Fruit fly (Drosophila melanogaster): ENCODE measurements around the gene CG3308.

CG3308 gene

DNA sequence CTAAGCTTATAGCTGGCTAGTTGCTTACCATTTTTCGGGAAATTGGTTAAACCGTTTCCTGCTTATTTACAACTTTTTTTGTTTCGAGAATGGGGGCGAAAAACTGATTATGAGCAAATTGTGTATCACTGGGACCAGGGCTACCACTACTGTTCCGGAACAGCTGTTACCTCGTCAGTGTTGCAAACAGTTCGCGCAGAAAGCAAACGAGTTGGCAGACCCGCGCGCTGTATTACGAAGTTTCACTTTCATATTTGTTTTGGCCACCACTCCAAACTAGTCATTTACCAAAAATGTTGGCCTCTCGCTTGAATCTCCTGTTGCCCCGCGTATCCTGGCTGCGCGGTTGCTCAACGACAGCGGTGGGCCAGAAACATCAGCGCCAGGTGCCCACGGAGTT lies 3.7 kb downstream of the CG3308 start, which contains the start of the genes AP-2sigma and Idi (continued):
- TF ChIP-seq psq (GFP tag; optimal IDR thresholded peaks at IDR 0.05), result no peak
- TF ChIP-seq yki (optimal IDR thresholded peaks at IDR 0.05), result no peak
- TF ChIP-seq CG9609 (GFP tag; optimal IDR thresholded peaks at IDR 0.05), result peak; percentile 5
- no peak for TF ChIP-seq CG8944 (GFP tag; optimal IDR thresholded peaks at IDR 0.05)
- no peak for TF ChIP-seq CG7556 (GFP tag; optimal IDR thresholded peaks at IDR 0.05)
- no peak for TF ChIP-seq CG17359 (tag; optimal IDR thresholded peaks at IDR 0.05)
- TF ChIP-seq Atf6 (GFP tag; IDR thresholded peaks at IDR 0.05), result no peak
- TF ChIP-seq CG18764 (GFP tag; optimal IDR thresholded peaks at IDR 0.05), result no peak
- TF ChIP-seq maf-S (GFP tag; optimal IDR thresholded peaks at IDR 0.05), result peak; percentile 14
- TF ChIP-seq CG31365 (tag; optimal IDR thresholded peaks at IDR 0.05), result no peak
- no peak for TF ChIP-seq CG10654 (GFP tag; optimal IDR thresholded peaks at IDR 0.05)
- no peak for TF ChIP-seq Gug (GFP tag; IDR thresholded peaks at IDR 0.05)
- TF ChIP-seq hb (GFP tag; IDR thresholded peaks at IDR 0.05; ENCODE audit: partially characterized antibody), result no peak
- TF ChIP-seq CG2120 (GFP tag; optimal IDR thresholded peaks at IDR 0.05), result peak; percentile 55
- no peak for TF ChIP-seq Atf3 (GFP tag; optimal IDR thresholded peaks at IDR 0.05)
- no peak for TF ChIP-seq tx (GFP tag; optimal IDR thresholded peaks at IDR 0.05)
- peak; percentile 16 for TF ChIP-seq NC2β (GFP tag; optimal IDR thresholded peaks at IDR 0.05)
- TF ChIP-seq CG31441 (GFP tag; IDR thresholded peaks at IDR 0.05), result 0 out of 2 replicates have a peak, but pooled peaks have one; percentile 16
- no peak for TF ChIP-seq lbe (GFP tag; optimal IDR thresholded peaks at IDR 0.05)
- no peak for TF ChIP-seq CG7839 (tag; optimal IDR thresholded peaks at IDR 0.05)
- TF ChIP-seq CG18262 (tag; optimal IDR thresholded peaks at IDR 0.05), result no peak
- TF ChIP-seq tio (GFP tag; optimal IDR thresholded peaks at IDR 0.05), result no peak
- TF ChIP-seq crc (GFP tag; optimal IDR thresholded peaks at IDR 0.05), result no peak
- TF ChIP-seq Doc2 (GFP tag; IDR thresholded peaks at IDR 0.05), result no peak
- TF ChIP-seq nerfin-2 (GFP tag; IDR thresholded peaks at IDR 0.05; ENCODE audit: partially characterized antibody), result no peak
- TF ChIP-seq H2.0 (GFP tag; IDR thresholded peaks at IDR 0.05), result 0 out of 2 replicates have a peak, but pooled peaks have one; percentile 24
- TF ChIP-seq CG42726 (GFP tag; IDR thresholded peaks at IDR 0.05; ENCODE audit: partially characterized antibody), result no peak
- no peak for TF ChIP-seq CG17361 (GFP tag; IDR thresholded peaks at IDR 0.05)
- TF ChIP-seq H15 (GFP tag; IDR thresholded peaks at IDR 0.05), result no peak
- TF ChIP-seq bcd (GFP tag; optimal IDR thresholded peaks at IDR 0.05), result peak; percentile 53
- TF ChIP-seq al (GFP tag; IDR thresholded peaks at IDR 0.05), result no peak
- TF ChIP-seq Deaf1 (tag; optimal IDR thresholded peaks at IDR 0.05), result peak; percentile 14
- TF ChIP-seq CG15601 (tag; optimal IDR thresholded peaks at IDR 0.05), result no peak
- no peak for TF ChIP-seq dan (GFP tag; IDR thresholded peaks at IDR 0.05)
- TF ChIP-seq YL-1 (GFP tag; optimal IDR thresholded peaks at IDR 0.05), result peak; percentile 92
- TF ChIP-seq cwo (GFP tag; optimal IDR thresholded peaks at IDR 0.05), result no peak
- TF ChIP-seq CG32532 (GFP tag; IDR thresholded peaks at IDR 0.05), result no peak
- no peak for TF ChIP-seq CG1233 (GFP tag; optimal IDR thresholded peaks at IDR 0.05)
- no peak for TF ChIP-seq CG6689 (GFP tag; IDR thresholded peaks at IDR 0.05)
- no peak for TF ChIP-seq Nf-YA (GFP tag; IDR thresholded peaks at IDR 0.05)
- no peak for TF ChIP-seq sisA (GFP tag; IDR thresholded peaks at IDR 0.05)
- TF ChIP-seq twi (tag; optimal IDR thresholded peaks at IDR 0.05), result peak; percentile 3
- no peak for TF ChIP-seq Hr39 (optimal IDR thresholded peaks at IDR 0.05)
- peak; percentile 11 for TF ChIP-seq NC2α (GFP tag; optimal IDR thresholded peaks at IDR 0.05)
- TF ChIP-seq CG7928 (GFP tag; optimal IDR thresholded peaks at IDR 0.05), result peak; percentile 94
- TF ChIP-seq GATAe (GFP tag; conservative IDR thresholded peaks at IDR 0.05), result no peak
- peak; percentile 1 for TF ChIP-seq Nf-YC (tag; optimal IDR thresholded peaks at IDR 0.05)
- TF ChIP-seq ac (GFP tag; optimal IDR thresholded peaks at IDR 0.05), result no peak
- no peak for TF ChIP-seq CG17612 (GFP tag; IDR thresholded peaks at IDR 0.05)
- TF ChIP-seq Blimp-1 (GFP tag; optimal IDR thresholded peaks at IDR 0.05), result peak; percentile 99
- TF ChIP-seq Kr (GFP tag; optimal IDR thresholded peaks at IDR 0.05), result no peak
- no peak for TF ChIP-seq mld (GFP tag; IDR thresholded peaks at IDR 0.05; ENCODE audit: partially characterized antibody)
- TF ChIP-seq CG10462 (GFP tag; optimal IDR thresholded peaks at IDR 0.05), result no peak
